Fruit fly (Drosophila melanogaster) whole organism, wandering third instar larva: ENCODE data around the gene Idh3a.

Experiments
- Abd-B ChIP-seq: fragments of >200 bp; optimal IDR thresholded peaks from 2 replicates; lab custom pipeline; 2017; ENCODE audit warnings: missing biosample characterization, missing genetic modification characterization
- CG32264 ChIP-seq: fragments of 200-800 bp; sonication (Bioruptor generic); optimal IDR thresholded peaks from 2 replicates; lab custom pipeline; 2016; ENCODE audit warnings: missing biosample characterization, missing genetic modification characterization
- CG9705 ChIP-seq: fragments of 200-800 bp; sonication (Bioruptor generic); optimal IDR thresholded peaks from 2 replicates; lab custom pipeline; 2018; ENCODE audit warnings: missing biosample characterization, mild to moderate bottlenecking, missing genetic modification characterization
- CrebA ChIP-seq: fragments of 200-800 bp; sonication (Bioruptor generic); optimal IDR thresholded peaks from 2 replicates; lab custom pipeline; 2016; ENCODE audit warnings: missing biosample characterization, mild to moderate bottlenecking, missing genetic modification characterization, borderline replicate concordance
- Dfd ChIP-seq: fragments of >200 bp; optimal IDR thresholded peaks from 2 replicates; lab custom pipeline; 2017; ENCODE audit warnings: missing biosample characterization, missing genetic modification characterization
- Dif ChIP-seq: fragments of 200-275, 200-300 bp; sonication (Bioruptor generic); optimal IDR thresholded peaks from 2 replicates; lab custom pipeline; 2018; ENCODE audit warnings: missing biosample characterization, missing genetic modification characterization; ENCODE audit not compliant: partially characterized antibody
- GATAd ChIP-seq: sonication (Bioruptor generic); optimal IDR thresholded peaks from 2 replicates; lab custom pipeline; 2016; ENCODE audit warnings: missing biosample characterization, missing genetic modification characterization
- HLH106 ChIP-seq: fragments of 200-800 bp; optimal IDR thresholded peaks from 3 replicates; lab custom pipeline; 2019; ENCODE audit warnings: missing biosample characterization, mild to moderate bottlenecking, missing genetic modification characterization, moderate library complexity
- Hnf4 ChIP-seq: fragments of 200-800 bp; sonication (Bioruptor generic); optimal IDR thresholded peaks from 2 replicates; lab custom pipeline; 2016; ENCODE audit warnings: missing biosample characterization, mild to moderate bottlenecking, missing genetic modification characterization
- Hr78 ChIP-seq: fragments of >200 bp; optimal IDR thresholded peaks from 2 replicates; lab custom pipeline; 2017; ENCODE audit warnings: missing biosample characterization, missing genetic modification characterization
- Hr83 ChIP-seq: fragments of 200-300 bp; sonication (Bioruptor generic); optimal IDR thresholded peaks from 2 replicates; lab custom pipeline; 2016; ENCODE audit warnings: missing biosample characterization, mild to moderate bottlenecking, missing genetic modification characterization, moderate library complexity; ENCODE audit not compliant: poor library complexity, severe bottlenecking
- Jra ChIP-seq: sonication (Bioruptor generic); optimal IDR thresholded peaks from 2 replicates; lab custom pipeline; 2016; ENCODE audit warnings: missing biosample characterization, missing genetic modification characterization
- Mio ChIP-seq: sonication (Bioruptor generic); optimal IDR thresholded peaks from 2 replicates; lab custom pipeline; 2016; ENCODE audit warnings: missing biosample characterization, missing genetic modification characterization
- Myc ChIP-seq: fragments of >200 bp; optimal IDR thresholded peaks from 2 replicates; lab custom pipeline; 2017
- N ChIP-seq: fragments of >200 bp; optimal IDR thresholded peaks from 2 replicates; lab custom pipeline; 2018; ENCODE audit warnings: missing biosample characterization, missing external identifiers, missing genetic modification characterization
- OdsH ChIP-seq: fragments of 200-800 bp; sonication (Bioruptor generic); optimal IDR thresholded peaks from 2 replicates; lab custom pipeline; 2016; ENCODE audit warnings: missing biosample characterization, mild to moderate bottlenecking, missing genetic modification characterization
- Rel ChIP-seq, 2 experiments: fragments of 200-800 bp; sonication (Bioruptor generic) in 1 of 2; optimal IDR thresholded peaks; 2 replicates in 1 of 2; 3 replicates in 1 of 2; lab custom pipeline; 2016 to 2019; ENCODE audit warnings: mild to moderate bottlenecking in 2 of 2, missing biosample characterization in 2 of 2, missing genetic modification characterization in 2 of 2, moderate library complexity in 1 of 2
- Sp1 ChIP-seq: fragments of 200-800 bp; sonication (Bioruptor generic); optimal IDR thresholded peaks from 3 replicates; lab custom pipeline; 2019; ENCODE audit warnings: missing biosample characterization, mild to moderate bottlenecking, missing genetic modification characterization, moderate library complexity
- Vsx2 ChIP-seq: fragments of 200-300, 225-300 bp; sonication (Bioruptor generic); optimal IDR thresholded peaks from 2 replicates; lab custom pipeline; 2018; ENCODE audit warnings: missing biosample characterization, missing genetic modification characterization; ENCODE audit not compliant: partially characterized antibody
- br ChIP-seq: fragments of 200-800 bp; sonication (Bioruptor generic); optimal IDR thresholded peaks from 2 replicates; lab custom pipeline; 2016; ENCODE audit warnings: missing biosample characterization, missing genetic modification characterization
- brk ChIP-seq: fragments of 200-800 bp; sonication (Bioruptor generic); optimal IDR thresholded peaks from 2 replicates; lab custom pipeline; 2016; ENCODE audit warnings: missing biosample characterization, mild to moderate bottlenecking, missing genetic modification characterization
- dl ChIP-seq, 2 experiments: fragments of 175-275, 200-275 bp in 1 of 2; fragments of 200-275 bp in 1 of 2; sonication (Bioruptor generic); optimal IDR thresholded peaks; lab custom pipeline; 2018; ENCODE audit warnings: mild to moderate bottlenecking in 2 of 2, missing biosample characterization in 2 of 2, missing genetic modification characterization in 2 of 2, moderate library complexity in 2 of 2; ENCODE audit not compliant: partially characterized antibody in 2 of 2, insufficient read depth in 1 of 2
- dmrt93B ChIP-seq: fragments of 200-800 bp; sonication (Bioruptor generic); optimal IDR thresholded peaks from 2 replicates; lab custom pipeline; 2018; ENCODE audit warnings: missing biosample characterization, mild to moderate bottlenecking, missing genetic modification characterization
- dsf ChIP-seq: sonication (Bioruptor generic); optimal IDR thresholded peaks from 2 replicates; lab custom pipeline; 2016; ENCODE audit warnings: missing biosample characterization, missing genetic modification characterization, borderline replicate concordance
- ey ChIP-seq: fragments of 200-800 bp; sonication (Bioruptor generic); optimal IDR thresholded peaks from 2 replicates; lab custom pipeline; 2016; ENCODE audit warnings: missing biosample characterization, missing genetic modification characterization
- foxo ChIP-seq, 2 experiments: fragments of 200-800 bp; sonication (Bioruptor generic); optimal IDR thresholded peaks; 2 replicates in 1 of 2; 3 replicates in 1 of 2; lab custom pipeline; 2016 to 2017; ENCODE audit warnings: missing biosample characterization in 2 of 2, missing genetic modification characterization in 2 of 2
- fru ChIP-seq: fragments of 200-800 bp; sonication (Bioruptor generic); optimal IDR thresholded peaks from 3 replicates; lab custom pipeline; 2016; ENCODE audit warnings: missing biosample characterization, mild to moderate bottlenecking, missing genetic modification characterization
- h ChIP-seq: fragments of 200-800 bp; sonication (Bioruptor generic); optimal IDR thresholded peaks from 3 replicates; lab custom pipeline; 2016; ENCODE audit warnings: missing biosample characterization, mild to moderate bottlenecking, missing genetic modification characterization
- jim ChIP-seq: fragments of 175-275, 200-325 bp; sonication (Bioruptor generic); optimal IDR thresholded peaks from 2 replicates; lab custom pipeline; 2016; ENCODE audit warnings: missing biosample characterization, mild to moderate bottlenecking, missing genetic modification characterization
- lola ChIP-seq: fragments of >200 bp; optimal IDR thresholded peaks from 2 replicates; lab custom pipeline; 2017; ENCODE audit warnings: missing biosample characterization, missing genetic modification characterization
- pan ChIP-seq: fragments of >200 bp; optimal IDR thresholded peaks from 2 replicates; lab custom pipeline; 2017
- psq ChIP-seq: fragments of 200-800 bp; sonication (Bioruptor generic); optimal IDR thresholded peaks from 3 replicates; lab custom pipeline; 2017; ENCODE audit warnings: missing biosample characterization, mild to moderate bottlenecking, missing genetic modification characterization, moderate library complexity
- rgr ChIP-seq: fragments of 200-800 bp; sonication (Bioruptor generic); optimal IDR thresholded peaks from 3 replicates; lab custom pipeline; 2016; ENCODE audit warnings: missing biosample characterization, mild to moderate bottlenecking, missing genetic modification characterization
- sage ChIP-seq: fragments of 200-800 bp; sonication (Bioruptor generic); optimal IDR thresholded peaks from 2 replicates; lab custom pipeline; 2016; ENCODE audit warnings: missing biosample characterization, mild to moderate bottlenecking, missing genetic modification characterization
- sv ChIP-seq: fragments of 200-800 bp; sonication (Bioruptor generic); optimal IDR thresholded peaks from 3 replicates; lab custom pipeline; 2016; ENCODE audit warnings: missing biosample characterization, missing genetic modification characterization
- tai ChIP-seq: sonication (Bioruptor generic); optimal IDR thresholded peaks from 2 replicates; lab custom pipeline; 2016; ENCODE audit warnings: missing biosample characterization, missing genetic modification characterization
- usp ChIP-seq: fragments of >200 bp; optimal IDR thresholded peaks from 2 replicates; lab custom pipeline; 2017; ENCODE audit warnings: missing biosample characterization, missing genetic modification characterization
- woc ChIP-seq: sonication (Bioruptor generic); optimal IDR thresholded peaks from 2 replicates; lab custom pipeline; 2016; ENCODE audit warnings: missing biosample characterization, mild to moderate bottlenecking, missing genetic modification characterization

Idh3a gene

dm6 chrX:19497782-19498440 lies 23.7 kb downstream of the Idh3a start:
- TF ChIP-seq pan (no peak), dsf (GFP tag; lab: Kevin White, UChicago) (no peak), CG32264 (GFP tag; lab: Kevin White, UChicago) (no peak), OdsH (no peak), Dfd (GFP tag; lab: Kevin White, UChicago) (no peak), Dif (GFP tag; lab: Kevin White, UChicago) (peak; percentile 14), Hnf4 (GFP tag; lab: Kevin White, UChicago) (no peak), Mio (GFP tag; lab: Kevin White, UChicago) (no peak), foxo (GFP tag; optimal IDR thresholded peaks at IDR 0.05; lab: Kevin White, UChicago) (peak in 1 of 2 experiments; percentile 23), Myc (no peak), woc (GFP tag; lab: Kevin White, UChicago) (peak; percentile 2), Rel (GFP tag; optimal IDR thresholded peaks at IDR 0.05; lab: Kevin White, UChicago) (no peak), Rel (tag; optimal IDR thresholded peaks at IDR 0.05; lab: Kevin White, UChicago) (peak; percentile 96), Vsx2 (GFP tag; lab: Kevin White, UChicago) (no peak), sv (no peak), dl (GFP tag; optimal IDR thresholded peaks at IDR 0.05; lab: Kevin White, UChicago; ENCODE audit: insufficient read depth in 1 of 2, partially characterized antibody in 2 of 2) (peak in 1 of 2 experiments; percentile 38), brk (GFP tag; lab: Kevin White, UChicago) (no peak), rgr (peak; percentile 57), psq (no peak), ey (no peak), Hr78 (GFP tag; lab: Kevin White, UChicago) (no peak), usp (GFP tag; lab: Kevin White, UChicago) (no peak), HLH106 (tag; lab: Kevin White, UChicago) (no peak), Abd-B (GFP tag; lab: Kevin White, UChicago) (no peak), CG9705 (GFP tag; lab: Kevin White, UChicago) (no peak), h (GFP tag; lab: Kevin White, UChicago) (peak; percentile 98), lola (GFP tag; lab: Kevin White, UChicago) (no peak), Hr83 (GFP tag; lab: Kevin White, UChicago) (no peak), sage (GFP tag; lab: Kevin White, UChicago) (no peak), Jra (no peak), fru (no peak), jim (GFP tag; lab: Kevin White, UChicago) (peak; percentile 51), CrebA (no peak), dmrt93B (GFP tag; lab: Kevin White, UChicago) (no peak), N (no peak), GATAd (GFP tag; lab: Kevin White, UChicago) (no peak), tai (GFP tag; lab: Kevin White, UChicago) (no peak), Sp1 (GFP tag; lab: Kevin White, UChicago) (peak; percentile 33), br (GFP tag; lab: Kevin White, UChicago) (peak; percentile 41)

- TF ChIP-seq Jra, result peak; percentile 16
- TF ChIP-seq Hr83 (GFP tag; lab: Kevin White, UChicago), result peak; percentile 79
- no peak for TF ChIP-seq Mio (GFP tag; lab: Kevin White, UChicago)
- no peak for TF ChIP-seq dsf (GFP tag; lab: Kevin White, UChicago)
- TF ChIP-seq usp (GFP tag; lab: Kevin White, UChicago), result no peak
- TF ChIP-seq tai (GFP tag; lab: Kevin White, UChicago), result no peak
- no peak for TF ChIP-seq ey
- peak; percentile 93 for TF ChIP-seq psq
- TF ChIP-seq foxo (GFP tag; optimal IDR thresholded peaks at IDR 0.05; lab: Kevin White, UChicago), result peak in 1 of 2 experiments; percentile 45
- peak; percentile 7 for TF ChIP-seq fru
- TF ChIP-seq OdsH, result peak; percentile 7
- TF ChIP-seq dl (GFP tag; optimal IDR thresholded peaks at IDR 0.05; lab: Kevin White, UChicago; ENCODE audit: insufficient read depth in 1 of 2, partially characterized antibody in 2 of 2), result peak in 1 of 2 experiments; percentile 52
- no peak for TF ChIP-seq Rel (GFP tag; optimal IDR thresholded peaks at IDR 0.05; lab: Kevin White, UChicago)
- peak; percentile 67 for TF ChIP-seq Rel (tag; optimal IDR thresholded peaks at IDR 0.05; lab: Kevin White, UChicago)
- TF ChIP-seq Dfd (GFP tag; lab: Kevin White, UChicago), result no peak
- no peak for TF ChIP-seq brk (GFP tag; lab: Kevin White, UChicago)
- peak; percentile 55 for TF ChIP-seq rgr
- peak; percentile 10 for TF ChIP-seq dmrt93B (GFP tag; lab: Kevin White, UChicago)
- peak; percentile 26 for TF ChIP-seq Sp1 (GFP tag; lab: Kevin White, UChicago)
- peak; percentile 51 for TF ChIP-seq Dif (GFP tag; lab: Kevin White, UChicago)
- peak; percentile 72 for TF ChIP-seq Hnf4 (GFP tag; lab: Kevin White, UChicago)
- no peak for TF ChIP-seq Vsx2 (GFP tag; lab: Kevin White, UChicago)
- TF ChIP-seq br (GFP tag; lab: Kevin White, UChicago), result peak; percentile 58
- TF ChIP-seq pan, result no peak
- TF ChIP-seq HLH106 (tag; lab: Kevin White, UChicago), result peak; percentile 19
- peak; percentile 9 for TF ChIP-seq CG9705 (GFP tag; lab: Kevin White, UChicago)
- no peak for TF ChIP-seq lola (GFP tag; lab: Kevin White, UChicago)
- peak; percentile 24 for TF ChIP-seq CG32264 (GFP tag; lab: Kevin White, UChicago)
- TF ChIP-seq woc (GFP tag; lab: Kevin White, UChicago), result peak; percentile 46
- TF ChIP-seq Abd-B (GFP tag; lab: Kevin White, UChicago), result no peak
- no peak for TF ChIP-seq Myc
- peak; percentile 55 for TF ChIP-seq N
- peak; percentile 76 for TF ChIP-seq h (GFP tag; lab: Kevin White, UChicago)
Observed at dm6 chrX:19496808-19497259, 24.8 kb downstream of the Idh3a start.
